ENCODE assay signal across 5 worm cellular contexts in genomic region chrIII:7212028-7212427, ce11.
TF ChIP-seq lines count a peak whose summit lies in the region.

No protein-coding gene starts in this region.

TF ChIP-seq in whole organism, L1 larva, 84 proteins besides CTCF, POLR2A, EP300 and RAD21 (continues in another document):
- no peak for TF ChIP-seq hlh-17 (GFP tag; optimal IDR thresholded peaks at IDR 0.05; lab: Kevin White, UChicago; ENCODE audit: borderline replicate concordance)
- no peak for TF ChIP-seq nhr-47 (tag; optimal IDR thresholded peaks at IDR 0.05; lab: Kevin White, UChicago)
- no peak for TF ChIP-seq mep-1 (tag; optimal IDR thresholded peaks at IDR 0.05; lab: Kevin White, UChicago)
- no peak for TF ChIP-seq aly-2 (tag; optimal IDR thresholded peaks at IDR 0.05; lab: Kevin White, UChicago)
- no peak for TF ChIP-seq lir-3 (tag; optimal IDR thresholded peaks at IDR 0.05; lab: Kevin White, UChicago; ENCODE audit: poor library complexity)
- TF ChIP-seq ces-1 (GFP tag; optimal IDR thresholded peaks at IDR 0.05; lab: Kevin White, UChicago), result no peak
- no peak for TF ChIP-seq snu-23 (GFP tag; optimal IDR thresholded peaks at IDR 0.05; lab: Kevin White, UChicago)
- TF ChIP-seq lin-35 (GFP tag; optimal IDR thresholded peaks at IDR 0.05; lab: Kevin White, UChicago), result peak in 1 of 2 experiments; percentile 14
- TF ChIP-seq jun-1 (tag; optimal IDR thresholded peaks at IDR 0.05; lab: Kevin White, UChicago), result no peak
- TF ChIP-seq nhr-19 (GFP tag; conservative IDR thresholded peaks at IDR 0.05; lab: Robert Waterston, UW), result 0 out of 2 replicates have a peak, but pooled peaks have one; percentile 9
- peak; percentile 94 for TF ChIP-seq blmp-1 (tag; optimal IDR thresholded peaks at IDR 0.05; lab: Kevin White, UChicago)
- no peak for TF ChIP-seq pqm-1 (tag; optimal IDR thresholded peaks at IDR 0.05; lab: Kevin White, UChicago)
- TF ChIP-seq lsy-2 (tag; optimal IDR thresholded peaks at IDR 0.05; lab: Kevin White, UChicago), result no peak
- TF ChIP-seq egl-27 (tag; optimal IDR thresholded peaks at IDR 0.05; lab: Kevin White, UChicago), result no peak
- no peak for TF ChIP-seq efl-1 (optimal IDR thresholded peaks at IDR 0.05; lab: Kevin White, UChicago)
- no peak for TF ChIP-seq efl-1 (GFP tag; optimal IDR thresholded peaks at IDR 0.05 in 1 of 2; lab: Kevin White, UChicago)
- TF ChIP-seq nhr-20 (tag; optimal IDR thresholded peaks at IDR 0.05; lab: Kevin White, UChicago), result peak; percentile 2
- TF ChIP-seq lin-14 (GFP tag; optimal IDR thresholded peaks at IDR 0.05; lab: Kevin White, UChicago), result peak; percentile 46

TF ChIP-seq in whole organism, L2 larva, 48 proteins besides CTCF, POLR2A, EP300 and RAD21:
- TF ChIP-seq nhr-237 (tag; optimal IDR thresholded peaks at IDR 0.05; lab: Kevin White, UChicago), result no peak
- peak; percentile 19 for TF ChIP-seq gmeb-1 (tag; optimal IDR thresholded peaks at IDR 0.05; lab: Kevin White, UChicago)
- TF ChIP-seq fos-1 (tag; optimal IDR thresholded peaks at IDR 0.05; lab: Kevin White, UChicago), result peak; percentile 62

TF ChIP-seq in whole organism, L3 larva, 47 proteins besides CTCF, POLR2A, EP300 and RAD21:
- TF ChIP-seq pqm-1 (tag; optimal IDR thresholded peaks at IDR 0.05; lab: Kevin White, UChicago) (peak; percentile 81), lin-39 (tag; optimal IDR thresholded peaks at IDR 0.05; lab: Kevin White, UChicago) (no peak), ceh-9 (tag; optimal IDR thresholded peaks at IDR 0.05; lab: Kevin White, UChicago) (no peak), elt-1 (tag; optimal IDR thresholded peaks at IDR 0.05; lab: Kevin White, UChicago) (no peak), skn-1 (tag; optimal IDR thresholded peaks at IDR 0.05; lab: Kevin White, UChicago) (no peak), ZK546.5 (tag; optimal IDR thresholded peaks at IDR 0.05; lab: Kevin White, UChicago) (no peak), egl-27 (tag; optimal IDR thresholded peaks at IDR 0.05; lab: Kevin White, UChicago) (no peak), elt-2 (tag; optimal IDR thresholded peaks at IDR 0.05; lab: Kevin White, UChicago) (peak; percentile 61), nhr-237 (tag; optimal IDR thresholded peaks at IDR 0.05; lab: Kevin White, UChicago) (no peak), nhr-25 (tag; optimal IDR thresholded peaks at IDR 0.05; lab: Kevin White, UChicago) (no peak), lin-15B (tag; optimal IDR thresholded peaks at IDR 0.05; lab: Kevin White, UChicago) (no peak), unc-62 (GFP tag; optimal IDR thresholded peaks at IDR 0.05; lab: Kevin White, UChicago) (no peak), tbx-2 (tag; optimal IDR thresholded peaks at IDR 0.05; lab: Kevin White, UChicago) (no peak), ceh-28 (tag; optimal IDR thresholded peaks at IDR 0.05; lab: Kevin White, UChicago) (no peak)

TF ChIP-seq in whole organism, L4 larva, 104 proteins besides CTCF, POLR2A, EP300 and RAD21:
- TF ChIP-seq fkh-10 (GFP tag; optimal IDR thresholded peaks at IDR 0.05; lab: Kevin White, UChicago) (no peak), nhr-102 (tag; optimal IDR thresholded peaks at IDR 0.05; lab: Kevin White, UChicago) (no peak), lin-15B (tag; optimal IDR thresholded peaks at IDR 0.05; lab: Kevin White, UChicago) (no peak), daf-16 (GFP tag; optimal IDR thresholded peaks at IDR 0.05; lab: Kevin White, UChicago) (no peak), daf-16 (tag; optimal IDR thresholded peaks at IDR 0.05; lab: Kevin White, UChicago) (peak; percentile 29), hlh-11 (tag; optimal IDR thresholded peaks at IDR 0.05; lab: Kevin White, UChicago) (peak; percentile 31), ama-1 (optimal IDR thresholded peaks at IDR 0.05; lab: Kevin White, UChicago) (no peak), nhr-28 (tag; optimal IDR thresholded peaks at IDR 0.05; lab: Kevin White, UChicago) (peak; percentile 36), nhr-41 (GFP tag; IDR thresholded peaks at IDR 0.05; lab: Robert Waterston, UW) (no peak), nhr-111 (GFP tag; optimal IDR thresholded peaks at IDR 0.05; lab: Kevin White, UChicago) (no peak), pqm-1 (tag; optimal IDR thresholded peaks at IDR 0.05; lab: Kevin White, UChicago) (peak; percentile 55), dmd-6 (GFP tag; IDR thresholded peaks at IDR 0.05; lab: Robert Waterston, UW) (peak; percentile 28; the same call in 1 of the 2 replicates), unc-62 (GFP tag; optimal IDR thresholded peaks at IDR 0.05 in 1 of 2; lab: Kevin White, UChicago) (peak in 1 of 2 experiments; percentile 61), unc-62 (tag; optimal IDR thresholded peaks at IDR 0.05; lab: Kevin White, UChicago) (no peak)

TF ChIP-seq in whole organism, young adult, 124 proteins besides CTCF, POLR2A, EP300 and RAD21:
- TF ChIP-seq hlh-12 (tag; optimal IDR thresholded peaks at IDR 0.05; lab: Kevin White, UChicago) (no peak), mel-28 (tag; optimal IDR thresholded peaks at IDR 0.05; lab: Kevin White, UChicago; ENCODE audit: borderline replicate concordance) (no peak), nhr-80 (tag; optimal IDR thresholded peaks at IDR 0.05; lab: Kevin White, UChicago) (peak; percentile 50)
TF ChIP-seq in whole organism, young adult: peak in this region for 1.
